Worm (Caenorhabditis elegans) whole organism, early embryonic: ENCODE results near the gene sqt-2.

ENCODE experiments used
- B0310.2 ChIP-seq: sonication (generic microtip); optimal IDR thresholded peaks from 2 replicates; lab custom pipeline; 2016; ENCODE audit warnings: mild to moderate bottlenecking, missing genetic modification characterization, missing compliant biosample characterization
- F13C5.2 ChIP-seq: sonication (generic microtip); optimal IDR thresholded peaks from 2 replicates; lab custom pipeline; 2017; ENCODE audit warnings: mild to moderate bottlenecking, missing genetic modification characterization, inconsistent platforms, missing compliant biosample characterization
- ama-1 ChIP-seq: fragments of 150-350 bp; optimal IDR thresholded peaks from 2 replicates; lab custom pipeline; 2014
- ceh-13 ChIP-seq: fragments of 200-800 bp; sonication (Bioruptor generic); optimal IDR thresholded peaks from 2 replicates; lab custom pipeline; 2018; ENCODE audit warnings: mild to moderate bottlenecking, missing genetic modification characterization, missing compliant biosample characterization
- ceh-36 ChIP-seq: sonication (generic microtip); optimal IDR thresholded peaks from 2 replicates; lab custom pipeline; 2016; ENCODE audit warnings: missing genetic modification characterization, inconsistent platforms, missing compliant biosample characterization
- hmbx-1 ChIP-seq: sonication (generic microtip); optimal IDR thresholded peaks from 2 replicates; lab custom pipeline; 2016; ENCODE audit warnings: mild to moderate bottlenecking, missing genetic modification characterization, missing compliant biosample characterization
- hmg-4 ChIP-seq: fragments of 200-800 bp; sonication (Bioruptor generic); optimal IDR thresholded peaks from 2 replicates; lab custom pipeline; 2018; ENCODE audit warnings: mild to moderate bottlenecking, missing genetic modification characterization, missing compliant biosample characterization
- hnd-1 ChIP-seq: sonication (generic microtip); optimal IDR thresholded peaks from 2 replicates; lab custom pipeline; 2016; ENCODE audit warnings: missing genetic modification characterization, missing compliant biosample characterization
- pes-1 ChIP-seq: fragments of 200-800 bp; sonication (Bioruptor generic); IDR thresholded peaks from 2 replicates; pipeline ENCODE4 v1.3.6; 2022; ENCODE audit warnings: missing genetic modification reagents, missing genetic modification characterization, missing compliant biosample characterization
- tbx-37 ChIP-seq: fragments of 200-800 bp; sonication (Bioruptor generic); conservative IDR thresholded peaks from 2 replicates; pipeline ENCODE4 v1.3.6; 2022; ENCODE audit warnings: missing genetic modification reagents, missing genetic modification characterization, missing compliant biosample characterization
- tra-4 ChIP-seq: sonication (generic microtip); optimal IDR thresholded peaks from 2 replicates; lab custom pipeline; 2017; ENCODE audit warnings: missing genetic modification characterization, missing compliant biosample characterization

ce11 chrII:4793-5192, 18.3 kb upstream of the sqt-2 start:
- TF ChIP-seq hmg-4 (GFP tag; lab: Kevin White, UChicago) (no peak), B0310.2 (tag; lab: Kevin White, UChicago) (no peak), ama-1 (no peak), tra-4 (no peak), ceh-13 (no peak), hnd-1 (tag; lab: Kevin White, UChicago) (no peak), pes-1 (no peak), hmbx-1 (tag; lab: Kevin White, UChicago) (no peak), tbx-37 (GFP tag; lab: Robert Waterston, UW) (no peak), F13C5.2 (tag; lab: Kevin White, UChicago) (no peak), ceh-36 (tag; lab: Kevin White, UChicago) (no peak)
